Fruit fly (Drosophila melanogaster) whole organism, adult: ENCODE data around the gene CG10252.
A peak's percentile ranks its signal among the peaks of the same experiment; 100 is the strongest.

Experiments
- CG11617 ChIP-seq: fragments of 200-800 bp; sonication (Bioruptor generic); optimal IDR thresholded peaks from 2 replicates; lab custom pipeline; 2017; ENCODE audit warnings: mild to moderate bottlenecking, missing biosample characterization, missing genetic modification reagents, missing genetic modification characterization
- CG12768 ChIP-seq: fragments of 200-800 bp; sonication (Bioruptor generic); optimal IDR thresholded peaks from 2 replicates; lab custom pipeline; 2017; ENCODE audit warnings: missing biosample characterization, missing genetic modification characterization, mild to moderate bottlenecking, moderate library complexity, missing genetic modification reagents
- CG14711 ChIP-seq: fragments of 200-800 bp; sonication (Bioruptor generic); optimal IDR thresholded peaks from 2 replicates; lab custom pipeline; 2018; ENCODE audit warnings: missing biosample characterization, mild to moderate bottlenecking, missing genetic modification characterization, moderate library complexity
- CG1620 ChIP-seq: fragments of 200-800 bp; sonication (Bioruptor generic); optimal IDR thresholded peaks from 2 replicates; lab custom pipeline; 2016; ENCODE audit warnings: missing biosample characterization, missing genetic modification characterization
- CG33017 ChIP-seq: fragments of 200-800 bp; sonication (Bioruptor generic); optimal IDR thresholded peaks from 2 replicates; lab custom pipeline; 2018; ENCODE audit warnings: missing biosample characterization, mild to moderate bottlenecking, missing genetic modification characterization, moderate library complexity
- CG7045 ChIP-seq: fragments of 200-800 bp; sonication (Bioruptor generic); optimal IDR thresholded peaks from 2 replicates; lab custom pipeline; 2017; ENCODE audit warnings: missing biosample characterization, mild to moderate bottlenecking, missing genetic modification characterization
- CG7101 ChIP-seq: fragments of 200-800 bp; sonication (Bioruptor generic); optimal IDR thresholded peaks from 2 replicates; lab custom pipeline; 2018; ENCODE audit warnings: missing biosample characterization, mild to moderate bottlenecking, missing genetic modification characterization, moderate library complexity
- Clk ChIP-seq: fragments of 200-800 bp; sonication (Bioruptor generic); optimal IDR thresholded peaks from 2 replicates; lab custom pipeline; 2017; ENCODE audit warnings: missing biosample characterization, missing genetic modification characterization
- Crg-1 ChIP-seq: fragments of 200-800 bp; sonication (Bioruptor generic); optimal IDR thresholded peaks from 2 replicates; lab custom pipeline; 2016; ENCODE audit warnings: missing biosample characterization, missing genetic modification characterization
- Hr96 ChIP-seq: fragments of 200-800 bp; sonication (Bioruptor generic); optimal IDR thresholded peaks from 2 replicates; lab custom pipeline; 2016; ENCODE audit warnings: missing biosample characterization, missing genetic modification characterization
- Mnt ChIP-seq: fragments of 200-800 bp; sonication (Bioruptor generic); optimal IDR thresholded peaks from 2 replicates; lab custom pipeline; 2016; ENCODE audit warnings: missing biosample characterization, mild to moderate bottlenecking, missing genetic modification characterization
- bab1 ChIP-seq: fragments of 200-800 bp; sonication (Bioruptor generic); optimal IDR thresholded peaks from 3 replicates; lab custom pipeline; 2019; ENCODE audit warnings: missing biosample characterization, mild to moderate bottlenecking, missing genetic modification characterization, moderate library complexity
- cic ChIP-seq: fragments of 200-800 bp; sonication (Bioruptor generic); optimal IDR thresholded peaks from 2 replicates; lab custom pipeline; 2017; ENCODE audit warnings: missing biosample characterization, mild to moderate bottlenecking, missing genetic modification characterization, moderate library complexity
- cnc ChIP-seq, 2 experiments: fragments of >200 bp; optimal IDR thresholded peaks; 2 replicates each; lab custom pipeline; 2017
- kay ChIP-seq: fragments of 200-800 bp; sonication (Bioruptor generic); peaks from one replicate; lab custom pipeline; 2016; ENCODE audit warnings: missing biosample characterization, missing genetic modification characterization, borderline replicate concordance
- ovo ChIP-seq: fragments of 200-800 bp; sonication (Bioruptor generic); optimal IDR thresholded peaks from 2 replicates; lab custom pipeline; 2016; ENCODE audit warnings: missing biosample characterization, missing genetic modification characterization
- pad ChIP-seq: fragments of 200-800 bp; sonication (Bioruptor generic); optimal IDR thresholded peaks from 3 replicates; lab custom pipeline; 2017; ENCODE audit warnings: missing biosample characterization, missing genetic modification characterization, mild to moderate bottlenecking, moderate library complexity, missing genetic modification reagents
- tj ChIP-seq: fragments of 200-800 bp; sonication (Bioruptor generic); optimal IDR thresholded peaks from 3 replicates; lab custom pipeline; 2017; ENCODE audit warnings: missing biosample characterization, mild to moderate bottlenecking, missing genetic modification characterization, moderate library complexity
- toe ChIP-seq: fragments of 200-800 bp; sonication (Bioruptor generic); optimal IDR thresholded peaks from 2 replicates; lab custom pipeline; 2016; ENCODE audit warnings: missing biosample characterization, missing genetic modification characterization

Gene CG10252

dm6 chr3R:23714852-23715251 is 18.8 kb upstream of the CG10252 start:
- TF ChIP-seq cnc (optimal IDR thresholded peaks at IDR 0.05; lab: Kevin White, UChicago) (no peak), kay (GFP tag; lab: Kevin White, UChicago) (peak; percentile 47)

dm6 chr3R:23713901-23714300 is 17.9 kb upstream of the CG10252 start:
- TF ChIP-seq bab1: peak; percentile 4
- peak; percentile 22 for TF ChIP-seq CG14711
- TF ChIP-seq Hr96 (GFP tag; lab: Kevin White, UChicago): no peak
- peak; percentile 11 for TF ChIP-seq tj

dm6 chr3R:23711195-23711594 is 15.2 kb upstream of the CG10252 start, which contains the start of gene CG10300:
CG10300 (plus strand) TSS chr3R:23711527.
- TF ChIP-seq CG12768 (GFP tag; lab: Kevin White, UChicago): peak; percentile 7
- TF ChIP-seq CG1620 (GFP tag; lab: Kevin White, UChicago): no peak
- TF ChIP-seq cic (GFP tag; lab: Kevin White, UChicago): peak; percentile 53

DNA sequence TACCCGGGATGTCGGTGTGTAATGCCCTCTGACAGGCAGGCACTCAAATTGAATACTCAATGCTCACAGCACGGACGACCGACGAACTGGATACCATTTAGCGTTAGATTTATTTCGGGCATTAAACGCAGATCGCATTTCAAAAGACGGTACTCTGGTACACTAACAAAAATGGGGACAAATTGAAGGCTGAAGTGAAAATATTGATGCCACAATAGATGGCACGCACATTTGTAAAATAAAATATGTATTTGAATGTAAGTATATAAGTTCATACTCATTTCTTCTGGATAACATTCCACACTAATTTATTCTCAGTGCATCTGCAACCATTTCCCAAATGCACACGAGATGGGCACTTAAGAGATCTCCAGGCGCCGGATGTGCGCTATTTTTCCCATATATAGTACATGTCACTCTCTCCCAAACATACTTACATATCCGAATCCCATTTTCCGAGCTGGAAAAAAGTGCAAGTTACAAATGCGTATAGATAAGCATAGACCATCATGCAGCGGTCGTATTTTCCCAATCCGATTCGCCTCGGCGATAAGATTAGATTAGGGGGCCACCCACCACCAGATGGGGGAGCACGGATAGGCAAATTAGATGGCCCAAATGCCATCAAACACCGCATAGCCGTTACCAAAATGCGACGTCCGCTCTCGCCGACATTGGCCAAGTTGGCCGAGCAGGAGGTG is 13.6 kb upstream of the CG10252 start, which contains the start of gene CG10301:
TSS of gene CG10301 (plus strand) at position 651 of the 701 bp plus-strand sequence.
- TF ChIP-seq kay (GFP tag; lab: Kevin White, UChicago) (no peak), CG14711 (no peak), toe (GFP tag; lab: Kevin White, UChicago) (no peak), CG11617 (GFP tag; lab: Kevin White, UChicago) (no peak), CG12768 (GFP tag; lab: Kevin White, UChicago) (no peak), bab1 (no peak), CG1620 (GFP tag; lab: Kevin White, UChicago) (no peak), Hr96 (GFP tag; lab: Kevin White, UChicago) (no peak), ovo (GFP tag; lab: Kevin White, UChicago) (no peak), Mnt (no peak), Crg-1 (GFP tag; lab: Kevin White, UChicago) (no peak), tj (no peak), cic (GFP tag; lab: Kevin White, UChicago) (no peak), CG7045 (GFP tag; lab: Kevin White, UChicago) (no peak), CG7101 (tag; lab: Kevin White, UChicago) (no peak)

DNA sequence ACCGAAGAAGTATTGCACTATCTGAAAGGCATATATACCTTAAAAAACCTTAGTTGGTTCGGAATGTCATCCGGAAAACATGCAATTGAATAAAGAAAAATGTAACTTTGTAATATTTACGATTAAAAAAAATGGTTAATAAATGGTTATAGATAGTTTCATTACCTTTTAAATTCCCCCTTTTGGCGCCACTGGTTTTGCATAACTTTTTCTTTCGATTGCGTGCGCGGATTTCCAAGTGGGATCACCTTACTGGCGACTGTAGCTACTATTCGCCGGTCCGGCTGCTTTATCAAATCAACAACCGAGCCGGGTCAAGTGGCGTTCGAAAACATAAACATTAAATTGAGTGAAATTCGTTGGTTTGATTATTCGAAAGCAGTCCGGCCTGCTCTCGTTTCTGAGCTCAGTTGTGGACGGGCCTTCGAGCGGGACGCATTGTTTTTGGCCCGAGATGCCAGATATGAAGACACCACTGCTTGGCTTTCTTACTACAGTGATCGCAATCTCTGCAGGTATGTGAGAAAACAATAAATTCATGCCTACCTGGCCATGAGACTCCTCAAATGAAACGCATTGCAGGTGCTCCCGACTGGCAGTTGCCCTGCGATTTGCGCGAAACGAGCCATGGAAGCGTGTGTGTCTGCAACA is 8.5 kb upstream of the CG10252 start, which contains the start of gene Gba1b:
TSS of gene Gba1b (plus strand) at position 422 of the 651 bp plus-strand sequence.
- no peak for TF ChIP-seq kay (GFP tag; lab: Kevin White, UChicago)

DNA sequence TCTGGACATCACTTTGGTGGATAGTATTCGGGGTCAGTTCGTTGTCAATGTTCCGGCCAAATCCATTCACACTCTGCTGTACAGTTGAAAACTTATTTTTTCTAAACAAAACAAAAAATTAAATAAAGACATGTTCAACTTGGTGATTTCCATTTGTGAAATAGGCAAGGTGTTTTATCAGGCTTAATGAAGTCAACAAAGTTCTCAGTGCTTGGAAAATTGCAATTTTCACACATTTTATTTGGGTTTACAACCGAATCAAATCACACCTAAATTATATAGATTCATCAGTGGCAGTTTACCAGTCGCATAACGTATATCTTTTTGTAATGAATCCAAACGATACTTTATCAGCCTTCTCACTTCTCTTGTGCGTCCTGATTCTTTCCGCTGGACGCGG is 6.4 kb upstream of the CG10252 start, which contains the start of gene Qsox4:
TSS of gene Qsox4 (plus strand) at position 301 of the 400 bp plus-strand sequence.
- no peak for TF ChIP-seq CG7101 (tag; lab: Kevin White, UChicago)

dm6 chr3R:23700304-23700767 is 4.3 kb upstream of the CG10252 start, which contains the start of the genes CG31468 and Gba1a:
CG31468 (minus strand) TSS chr3R:23700354.
Gba1a (plus strand) TSS chr3R:23700621.
- TF ChIP-seq CG11617 (GFP tag; lab: Kevin White, UChicago) (no peak), Hr96 (GFP tag; lab: Kevin White, UChicago) (no peak), bab1 (no peak), CG12768 (GFP tag; lab: Kevin White, UChicago) (no peak), cic (GFP tag; lab: Kevin White, UChicago) (no peak), CG33017 (tag; lab: Kevin White, UChicago) (no peak), ovo (GFP tag; lab: Kevin White, UChicago) (no peak), Clk (no peak), tj (no peak), kay (GFP tag; lab: Kevin White, UChicago) (no peak), pad (GFP tag; lab: Kevin White, UChicago) (no peak), CG7101 (tag; lab: Kevin White, UChicago) (no peak), cnc (optimal IDR thresholded peaks at IDR 0.05; lab: Kevin White, UChicago) (no peak), Mnt (no peak), toe (GFP tag; lab: Kevin White, UChicago) (no peak)

DNA sequence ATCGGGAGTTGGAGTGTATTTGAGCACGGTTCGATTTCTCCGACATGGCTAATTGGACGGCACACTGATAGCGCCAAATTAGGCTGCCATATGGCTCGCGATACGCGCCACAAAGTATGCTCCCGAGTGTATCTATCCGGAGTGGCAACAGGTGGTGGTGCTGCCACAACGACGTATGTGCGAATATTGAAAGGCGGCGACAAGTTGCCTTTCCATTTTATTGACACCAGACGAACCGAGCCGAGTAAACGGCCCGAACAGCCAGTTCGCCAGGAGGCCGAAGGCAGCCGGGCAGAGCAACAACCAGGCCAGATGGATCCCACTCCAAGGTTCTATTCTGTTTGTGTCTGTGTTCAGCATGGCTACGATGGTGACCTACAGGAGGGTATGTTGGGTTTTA is 2.8 kb upstream of the CG10252 start, which contains the start of gene prt:
TSS of gene prt (minus strand) at position 193 of the 400 bp plus-strand sequence.
- TF ChIP-seq CG11617 (GFP tag; lab: Kevin White, UChicago) (no peak), Mnt (no peak), Hr96 (GFP tag; lab: Kevin White, UChicago) (no peak), bab1 (no peak), cnc (optimal IDR thresholded peaks at IDR 0.05; lab: Kevin White, UChicago) (no peak), toe (GFP tag; lab: Kevin White, UChicago) (no peak), CG12768 (GFP tag; lab: Kevin White, UChicago) (no peak), tj (no peak), CG1620 (GFP tag; lab: Kevin White, UChicago) (no peak)
